Worm (Caenorhabditis elegans) whole organism, L2 larva: ENCODE measurements around the gene nkat-3.

ENCODE experiments used
- mdl-1 ChIP-seq, 2 experiments: fragments of 150-350 bp in 1 of 2; sonication (generic microtip) in 1 of 2; optimal IDR thresholded peaks; 2 replicates each; lab custom pipeline; 2017; ENCODE audit warnings: missing biosample characterization in 2 of 2, missing genetic modification characterization in 2 of 2
- nhr-11 ChIP-seq: fragments of 150-350 bp; optimal IDR thresholded peaks from 2 replicates; lab custom pipeline; 2014; ENCODE audit warnings: missing biosample characterization, missing genetic modification characterization

- no peak for TF ChIP-seq nhr-11 (tag; lab: Kevin White, UChicago)
- TF ChIP-seq mdl-1 (tag; optimal IDR thresholded peaks at IDR 0.05; lab: Kevin White, UChicago): no peak
These were observed 24.5 kb downstream of the nkat-3 start, which contains the start of gene sprr-1 for ce11 chrX:15466032-15466431.
